Fruit fly (Drosophila melanogaster): ENCODE data around the gene CG9737.

CG9737 gene

dm6 chr3R:30284989-30285670, 42.0 kb upstream of the CG9737 start (continued):
- TF ChIP-seq CG11294 (GFP tag; IDR thresholded peaks at IDR 0.05) (peak; percentile 59), topi (GFP tag; optimal IDR thresholded peaks at IDR 0.05) (peak; percentile 88), CG34406 (GFP tag; optimal IDR thresholded peaks at IDR 0.05) (peak; percentile 77), acj6 (GFP tag; optimal IDR thresholded peaks at IDR 0.05) (peak; percentile 92), Eip78C (GFP tag) (peak; percentile 95), fd85E (GFP tag; optimal IDR thresholded peaks at IDR 0.05) (peak; percentile 65), CG31627 (GFP tag; optimal IDR thresholded peaks at IDR 0.05) (peak; percentile 92), CG1621 (tag; optimal IDR thresholded peaks at IDR 0.05) (peak; percentile 73), net (GFP tag; optimal IDR thresholded peaks at IDR 0.05) (peak; percentile 65), CG10669 (GFP tag; optimal IDR thresholded peaks at IDR 0.05) (peak; percentile 86)

dm6 chr3R:30284573-30284972, 41.5 kb upstream of the CG9737 start:
- TF ChIP-seq Gug (GFP tag; IDR thresholded peaks at IDR 0.05) (peak; percentile 47; the same call in 1 of the 2 replicates), dac (GFP tag; optimal IDR thresholded peaks at IDR 0.05) (peak; percentile 40), CG6854 (GFP tag; optimal IDR thresholded peaks at IDR 0.05) (no peak), CG8319 (GFP tag; optimal IDR thresholded peaks at IDR 0.05) (peak; percentile 40), Eip78C (GFP tag) (peak; percentile 95), dsx (GFP tag; optimal IDR thresholded peaks at IDR 0.05; ENCODE audit: poor library complexity, severe bottlenecking) (peak; percentile 72), fd85E (GFP tag; optimal IDR thresholded peaks at IDR 0.05) (no peak), Ets21C (GFP tag; optimal IDR thresholded peaks at IDR 0.05) (peak; percentile 75), CG31627 (GFP tag; optimal IDR thresholded peaks at IDR 0.05) (peak; percentile 89), eg (GFP tag; IDR thresholded peaks at IDR 0.05) (peak; percentile 22), Sox102F (GFP tag; optimal IDR thresholded peaks at IDR 0.05) (peak; percentile 67), CG32006 (GFP tag; optimal IDR thresholded peaks at IDR 0.05) (peak; percentile 81), CG34406 (GFP tag; optimal IDR thresholded peaks at IDR 0.05) (peak; percentile 55), CG10669 (GFP tag; optimal IDR thresholded peaks at IDR 0.05) (peak; percentile 56), lz (GFP tag; optimal IDR thresholded peaks at IDR 0.05) (peak; percentile 87), vri (GFP tag; optimal IDR thresholded peaks at IDR 0.05) (peak; percentile 21), ss (GFP tag; optimal IDR thresholded peaks at IDR 0.05) (no peak), fkh (GFP tag; optimal IDR thresholded peaks at IDR 0.05) (no peak), esn (GFP tag; optimal IDR thresholded peaks at IDR 0.05) (peak; percentile 86), Lpt (GFP tag; optimal IDR thresholded peaks at IDR 0.05) (peak; percentile 10), CG4318 (GFP tag; optimal IDR thresholded peaks at IDR 0.05) (peak; percentile 68), svp (GFP tag) (peak; percentile 91), acj6 (GFP tag; optimal IDR thresholded peaks at IDR 0.05) (peak; percentile 84), CG10631 (GFP tag; optimal IDR thresholded peaks at IDR 0.05) (peak; percentile 85), CG6808 (GFP tag; optimal IDR thresholded peaks at IDR 0.05) (no peak), OdsH (GFP tag; optimal IDR thresholded peaks at IDR 0.05) (peak; percentile 85), CG11902 (GFP tag; optimal IDR thresholded peaks at IDR 0.05) (peak; percentile 52), CG6276 (GFP tag; optimal IDR thresholded peaks at IDR 0.05) (no peak), CG7368 (GFP tag; optimal IDR thresholded peaks at IDR 0.05) (peak; percentile 40), Sox15 (GFP tag; optimal IDR thresholded peaks at IDR 0.05) (peak; percentile 72), Hr39 (GFP tag; optimal IDR thresholded peaks at IDR 0.05) (peak; percentile 88), pdm3 (GFP tag; optimal IDR thresholded peaks at IDR 0.05) (peak; percentile 77), CG11762 (GFP tag; optimal IDR thresholded peaks at IDR 0.05; ENCODE audit: insufficient read depth) (peak; percentile 65), CG1621 (tag; optimal IDR thresholded peaks at IDR 0.05) (peak; percentile 24), fd59A (GFP tag; optimal IDR thresholded peaks at IDR 0.05) (peak; percentile 71), Sox14 (GFP tag; optimal IDR thresholded peaks at IDR 0.05) (peak; percentile 89), Met (GFP tag; optimal IDR thresholded peaks at IDR 0.05) (peak; percentile 87), cyc (GFP tag; optimal IDR thresholded peaks at IDR 0.05) (peak; percentile 75), CG3032 (tag; optimal IDR thresholded peaks at IDR 0.05) (peak; percentile 52), salr (GFP tag; optimal IDR thresholded peaks at IDR 0.05) (peak; percentile 66 to 71), CG8119 (GFP tag; IDR thresholded peaks at IDR 0.05) (peak; percentile 36; the same call in 1 of the 3 replicates), Eip75B (GFP tag; optimal IDR thresholded peaks at IDR 0.05) (peak; percentile 82), Ets96B (tag; optimal IDR thresholded peaks at IDR 0.05) (peak; percentile 77), net (GFP tag; optimal IDR thresholded peaks at IDR 0.05) (peak; percentile 35), spab (GFP tag; optimal IDR thresholded peaks at IDR 0.05) (peak; percentile 27)

Measured in whole organism, prepupa.